Fruit fly (Drosophila melanogaster) whole organism, embryonic: ENCODE results near the gene CG33514.

Source experiments
- Ada2b ChIP-seq: fragments of 200-800 bp; sonication (Bioruptor generic); IDR thresholded peaks from 2 replicates; pipeline ENCODE4 v1.3.6; 2022; ENCODE audit warnings: missing biosample characterization, missing genetic modification characterization
- CG1024 ChIP-seq: fragments of 200-800 bp; sonication (Bioruptor generic); IDR thresholded peaks from 2 replicates; pipeline ENCODE4 v1.3.6; 2022; ENCODE audit warnings: missing biosample characterization, missing genetic modification characterization
- CG11247 ChIP-seq: fragments of 200-800 bp; sonication (Bioruptor generic); IDR thresholded peaks from 2 replicates; pipeline ENCODE4 v1.3.6; 2022; ENCODE audit warnings: missing biosample characterization, missing genetic modification characterization
- CG13287 ChIP-seq: fragments of 200-800 bp; sonication (Bioruptor generic); IDR thresholded peaks from 2 replicates; pipeline ENCODE4 v1.3.6; 2022; ENCODE audit warnings: missing biosample characterization, missing genetic modification characterization; ENCODE audit not compliant: partially characterized antibody
- CG13296 ChIP-seq: fragments of 200-800 bp; sonication (Bioruptor generic); optimal IDR thresholded peaks from 3 replicates; lab custom pipeline; 2018; ENCODE audit warnings: missing biosample characterization, mild to moderate bottlenecking, missing genetic modification characterization
- CG13894 ChIP-seq: fragments of 200-800 bp; sonication (Bioruptor generic); optimal IDR thresholded peaks from 3 replicates; lab custom pipeline; 2018; ENCODE audit warnings: missing biosample characterization, mild to moderate bottlenecking, missing genetic modification characterization, moderate library complexity
- CG14014 ChIP-seq: fragments of 200-800 bp; sonication (Bioruptor generic); IDR thresholded peaks from 2 replicates; pipeline ENCODE4 v1.3.6; 2022; ENCODE audit warnings: missing biosample characterization, missing genetic modification characterization
- CG15269 ChIP-seq: fragments of 200-800 bp; sonication (Bioruptor generic); optimal IDR thresholded peaks from 2 replicates; lab custom pipeline; 2018; ENCODE audit warnings: missing biosample characterization, mild to moderate bottlenecking, missing genetic modification characterization, moderate library complexity
- CG15514 ChIP-seq: fragments of 200-800 bp; sonication (Bioruptor generic); optimal IDR thresholded peaks from 3 replicates; lab custom pipeline; 2017; ENCODE audit warnings: missing biosample characterization, missing genetic modification characterization, mild to moderate bottlenecking, moderate library complexity, missing genetic modification reagents
- CG15601 ChIP-seq: fragments of 200-800 bp; sonication (Bioruptor generic); optimal IDR thresholded peaks from 3 replicates; lab custom pipeline; 2019; ENCODE audit warnings: missing biosample characterization, mild to moderate bottlenecking, missing genetic modification characterization, moderate library complexity
- CG17328 ChIP-seq: fragments of 200-800 bp; sonication (Bioruptor generic); IDR thresholded peaks from 2 replicates; pipeline ENCODE4 v1.3.6; 2022; ENCODE audit warnings: missing biosample characterization, missing genetic modification characterization
- CG17568 ChIP-seq: fragments of 200-800 bp; sonication (Bioruptor generic); optimal IDR thresholded peaks from 2 replicates; lab custom pipeline; 2018; ENCODE audit warnings: missing biosample characterization, mild to moderate bottlenecking, missing genetic modification characterization, moderate library complexity
- CG2199 ChIP-seq: fragments of 200-800 bp; sonication (Bioruptor generic); IDR thresholded peaks from 3 replicates; pipeline ENCODE4 v1.3.6; 2022; ENCODE audit warnings: missing biosample characterization, missing genetic modification characterization
- CG32532 ChIP-seq: fragments of 200-800 bp; sonication (Bioruptor generic); IDR thresholded peaks from 2 replicates; pipeline ENCODE4 v1.3.6; 2022; ENCODE audit warnings: missing biosample characterization, missing genetic modification characterization
- CG34376 ChIP-seq: fragments of 200-800 bp; sonication (Bioruptor generic); optimal IDR thresholded peaks from 2 replicates; lab custom pipeline; 2018; ENCODE audit warnings: missing biosample characterization, mild to moderate bottlenecking, missing genetic modification characterization
- CG4404 ChIP-seq: fragments of 200-800 bp; sonication (Bioruptor generic); IDR thresholded peaks from 2 replicates; pipeline ENCODE4 v1.3.6; 2022; ENCODE audit warnings: missing biosample characterization, missing genetic modification characterization
- CG4424 ChIP-seq: fragments of 200-800 bp; sonication (Bioruptor generic); optimal IDR thresholded peaks from 3 replicates; lab custom pipeline; 2016; ENCODE audit warnings: missing biosample characterization, missing genetic modification characterization
- CG8290 ChIP-seq, 3 experiments: fragments of 200-800 bp; sonication (Bioruptor generic); optimal IDR thresholded peaks; 2 replicates each; lab custom pipeline; 2016 to 2019; ENCODE audit warnings: missing biosample characterization in 3 of 3, missing genetic modification characterization in 3 of 3, mild to moderate bottlenecking in 2 of 3, moderate library complexity in 1 of 3
- Drgx ChIP-seq: fragments of 200-800 bp; sonication (Bioruptor generic); IDR thresholded peaks from 2 replicates; pipeline ENCODE4 v1.3.6; 2022; ENCODE audit warnings: missing biosample characterization, missing genetic modification characterization
- Fer1 ChIP-seq: fragments of 200-800 bp; sonication (Bioruptor generic); optimal IDR thresholded peaks from 2 replicates; lab custom pipeline; 2017; ENCODE audit warnings: missing biosample characterization, mild to moderate bottlenecking, missing genetic modification characterization
- HLHmδ ChIP-seq: fragments of 200-800 bp; sonication (Bioruptor generic); optimal IDR thresholded peaks from 2 replicates; lab custom pipeline; 2018; ENCODE audit warnings: missing biosample characterization, mild to moderate bottlenecking, missing genetic modification characterization, moderate library complexity
- Hey ChIP-seq: fragments of 200-800 bp; sonication (Bioruptor generic); optimal IDR thresholded peaks from 3 replicates; lab custom pipeline; 2018; ENCODE audit warnings: missing biosample characterization, mild to moderate bottlenecking, missing genetic modification characterization
- HmgZ ChIP-seq: fragments of 200-800 bp; sonication (Bioruptor generic); optimal IDR thresholded peaks from 2 replicates; lab custom pipeline; 2018; ENCODE audit warnings: missing biosample characterization, mild to moderate bottlenecking, missing genetic modification characterization
- Lhr ChIP-seq: fragments of 200-800 bp; sonication (Bioruptor generic); optimal IDR thresholded peaks from 3 replicates; lab custom pipeline; 2017; ENCODE audit warnings: mild to moderate bottlenecking, missing biosample characterization, missing genetic modification reagents, missing genetic modification characterization
- MESR4 ChIP-seq: fragments of 200-800 bp; sonication (Bioruptor generic); optimal IDR thresholded peaks from 2 replicates; lab custom pipeline; 2018; ENCODE audit warnings: missing biosample characterization, mild to moderate bottlenecking, missing genetic modification characterization, moderate library complexity
- Pdp1 ChIP-seq, 2 experiments: fragments of 200-800 bp; sonication (Bioruptor generic); optimal IDR thresholded peaks; 3 replicates each; lab custom pipeline; 2016; ENCODE audit warnings: missing biosample characterization in 2 of 2, missing genetic modification characterization in 2 of 2, mild to moderate bottlenecking in 1 of 2, moderate library complexity in 1 of 2
- Ptx1 ChIP-seq: fragments of 200-800 bp; sonication (Bioruptor generic); IDR thresholded peaks from 2 replicates; pipeline ENCODE4 v1.3.6; 2022; ENCODE audit warnings: missing biosample characterization, missing genetic modification characterization
- Trl ChIP-seq, 3 experiments: fragments of >200 bp in 2 of 3; fragments of 200-800 bp in 1 of 3; sonication (Bioruptor generic) in 1 of 3; optimal IDR thresholded peaks; 2 replicates in 1 of 3; 3 replicates in 2 of 3; lab custom pipeline; 2016 to 2017; ENCODE audit warnings: missing biosample characterization in 1 of 3, missing genetic modification characterization in 1 of 3
- ab ChIP-seq: fragments of 200-800 bp; sonication (Bioruptor generic); optimal IDR thresholded peaks from 2 replicates; lab custom pipeline; 2016; ENCODE audit warnings: missing biosample characterization, missing genetic modification characterization
- abd-A ChIP-seq: fragments of 200-800 bp; sonication (Bioruptor generic); optimal IDR thresholded peaks from 3 replicates; lab custom pipeline; 2019; ENCODE audit warnings: missing biosample characterization, mild to moderate bottlenecking, missing genetic modification characterization, moderate library complexity
- ash1 ChIP-seq: fragments of 200-800 bp; sonication (Bioruptor generic); optimal IDR thresholded peaks from 2 replicates; lab custom pipeline; 2018; ENCODE audit warnings: missing biosample characterization, mild to moderate bottlenecking, missing genetic modification characterization
- dmrt99B ChIP-seq: fragments of 200-800 bp; sonication (Bioruptor generic); optimal IDR thresholded peaks from 2 replicates; lab custom pipeline; 2018; ENCODE audit warnings: missing biosample characterization, mild to moderate bottlenecking, missing genetic modification characterization, moderate library complexity
- exex ChIP-seq: fragments of 200-800 bp; sonication (Bioruptor generic); optimal IDR thresholded peaks from 4 replicates; lab custom pipeline; 2018; ENCODE audit warnings: missing biosample characterization, mild to moderate bottlenecking, missing genetic modification characterization, moderate library complexity
- ftz-f1 ChIP-seq: fragments of 200-800 bp; sonication (Bioruptor generic); optimal IDR thresholded peaks from 2 replicates; lab custom pipeline; 2016; ENCODE audit warnings: missing biosample characterization, missing genetic modification characterization
- lov ChIP-seq, 2 experiments: fragments of 200-800 bp in 1 of 2; fragments of >200 bp in 1 of 2; sonication (Bioruptor generic) in 1 of 2; IDR thresholded peaks in 1 of 2; optimal IDR thresholded peaks in 1 of 2; 2 replicates in 1 of 2; 3 replicates in 1 of 2; pipeline versions ENCODE4 v1.3.6 to Lab custom; 2017 to 2022; ENCODE audit warnings: missing biosample characterization in 1 of 2, missing genetic modification characterization in 1 of 2
- mam ChIP-seq: fragments of 200-800 bp; sonication (Bioruptor generic); optimal IDR thresholded peaks from 3 replicates; lab custom pipeline; 2016; ENCODE audit warnings: missing biosample characterization, missing genetic modification characterization
- oc ChIP-seq: fragments of 200-800 bp; sonication (Bioruptor generic); optimal IDR thresholded peaks from 2 replicates; lab custom pipeline; 2018; ENCODE audit warnings: missing biosample characterization, mild to moderate bottlenecking, missing genetic modification characterization, moderate library complexity
- onecut ChIP-seq: fragments of 200-800 bp; sonication (Bioruptor generic); IDR thresholded peaks from 2 replicates; pipeline ENCODE4 v1.3.6; 2022; ENCODE audit warnings: missing biosample characterization, missing genetic modification characterization
- rib ChIP-seq: fragments of 200-800 bp; sonication (Bioruptor generic); IDR thresholded peaks from 2 replicates; pipeline ENCODE4 v1.3.6; 2022; ENCODE audit warnings: missing biosample characterization, missing genetic modification characterization
- row ChIP-seq: fragments of 200-800 bp; sonication (Bioruptor generic); IDR thresholded peaks from 3 replicates; pipeline ENCODE4 v1.3.6; 2022; ENCODE audit warnings: missing biosample characterization, missing genetic modification characterization
- sens ChIP-seq: fragments of 200-800 bp; sonication (Bioruptor generic); peaks from one replicate; lab custom pipeline; 2016; ENCODE audit warnings: missing biosample characterization, missing genetic modification characterization
- sisA ChIP-seq: fragments of 200-800 bp; sonication (Bioruptor generic); IDR thresholded peaks from 2 replicates; pipeline ENCODE4 v1.3.6; 2022; ENCODE audit warnings: missing biosample characterization, missing genetic modification characterization
- sr ChIP-seq: fragments of 200-800 bp; sonication (Bioruptor generic); IDR thresholded peaks from 3 replicates; pipeline ENCODE4 v1.3.6; 2022; ENCODE audit warnings: missing biosample characterization, missing genetic modification characterization
- sug ChIP-seq: fragments of 200-800 bp; optimal IDR thresholded peaks from 2 replicates; lab custom pipeline; 2019; ENCODE audit warnings: missing biosample characterization, mild to moderate bottlenecking, missing genetic modification characterization, moderate library complexity

Gene CG33514

dm6 chr3L:4413800-4414446 lies 48.7 kb downstream of the CG33514 start (continued):
- TF ChIP-seq Trl (optimal IDR thresholded peaks at IDR 0.05; lab: Kevin White, UChicago), result peak; percentile 65 to 93
- TF ChIP-seq Trl (GFP tag; optimal IDR thresholded peaks at IDR 0.05; lab: Kevin White, UChicago), result no peak
- no peak for TF ChIP-seq CG15514 (GFP tag; lab: Kevin White, UChicago)
- TF ChIP-seq ash1 (GFP tag; lab: Kevin White, UChicago), result peak; percentile 14
- peak; percentile 50 for TF ChIP-seq ftz-f1 (GFP tag; lab: Kevin White, UChicago)
- peak; percentile 68 for TF ChIP-seq row
- peak; percentile 14; the same call in 1 of the 2 replicates for TF ChIP-seq sisA
- TF ChIP-seq exex, result peak; percentile 41
- 0 out of 3 replicates have a peak, but pooled peaks have one; percentile 29 for TF ChIP-seq CG2199 (GFP tag; lab: Robert Waterston, UW)
- no peak for TF ChIP-seq HLHmδ
- TF ChIP-seq rib (GFP tag; lab: Robert Waterston, UW), result peak; percentile 82
- TF ChIP-seq CG32532 (GFP tag; lab: Robert Waterston, UW), result peak; percentile 50
- peak; percentile 63 for TF ChIP-seq abd-A (tag; lab: Kevin White, UChicago)
- TF ChIP-seq CG13287 (GFP tag; lab: Robert Waterston, UW), result peak; percentile 53
- peak; percentile 27 for TF ChIP-seq oc
- TF ChIP-seq CG14014 (GFP tag; lab: Robert Waterston, UW), result peak; percentile 47; the same call in 1 of the 2 replicates
- peak; percentile 83 for TF ChIP-seq sens
- TF ChIP-seq CG1024 (GFP tag; lab: Robert Waterston, UW), result no peak
- 0 out of 2 replicates have a peak, but pooled peaks have one; percentile 33 for TF ChIP-seq CG17328 (GFP tag; lab: Robert Waterston, UW)
- peak; percentile 1 for TF ChIP-seq CG17568 (GFP tag; lab: Kevin White, UChicago)
- TF ChIP-seq CG13296, result peak; percentile 21
- TF ChIP-seq lov (optimal IDR thresholded peaks at IDR 0.05; lab: Kevin White, UChicago), result no peak
- peak; percentile 10; the same call in 1 of the 3 replicates for TF ChIP-seq lov (GFP tag; IDR thresholded peaks at IDR 0.05; lab: Robert Waterston, UW)
- no peak for TF ChIP-seq MESR4 (GFP tag; lab: Kevin White, UChicago)
- TF ChIP-seq dmrt99B (tag; lab: Kevin White, UChicago), result no peak
- peak; percentile 14 for TF ChIP-seq mam
- TF ChIP-seq, all 482 proteins: peak for 97

- TF ChIP-seq ab (GFP tag; lab: Kevin White, UChicago) (no peak), CG8290 (GFP tag; optimal IDR thresholded peaks at IDR 0.05; lab: Kevin White, UChicago) (no peak), CG8290 (tag; optimal IDR thresholded peaks at IDR 0.05; lab: Kevin White, UChicago) (peak in 1 of 2 experiments; percentile 7), Pdp1 (GFP tag; optimal IDR thresholded peaks at IDR 0.05; lab: Kevin White, UChicago) (peak in 1 of 2 experiments; percentile 30), sug (tag; lab: Kevin White, UChicago) (no peak), sr (GFP tag; lab: Robert Waterston, UW) (no peak), CG34376 (no peak), CG15601 (tag; lab: Kevin White, UChicago) (no peak), sens (peak; percentile 40), Ada2b (GFP tag; lab: Robert Waterston, UW) (no peak)
Measured at dm6 chr3L:4414579-4414978, 49.3 kb downstream of the CG33514 start.

- TF ChIP-seq Fer1 (peak; percentile 14), exex (peak; percentile 54), CG13296 (no peak), CG15269 (tag; lab: Kevin White, UChicago) (no peak), Lhr (GFP tag; lab: Kevin White, UChicago) (no peak), CG13894 (tag; lab: Kevin White, UChicago) (peak; percentile 87), HmgZ (tag; lab: Kevin White, UChicago) (peak; percentile 28), CG4424 (GFP tag; lab: Kevin White, UChicago) (no peak), Ptx1 (GFP tag; lab: Robert Waterston, UW) (no peak), CG4404 (GFP tag; lab: Robert Waterston, UW) (no peak), Drgx (GFP tag; lab: Robert Waterston, UW) (no peak), Hey (no peak), onecut (GFP tag; lab: Robert Waterston, UW) (no peak), CG11247 (GFP tag; lab: Robert Waterston, UW) (no peak)
Measured at dm6 chr3L:4415326-4416274, 50.4 kb downstream of the CG33514 start.
